Worm (Caenorhabditis elegans): ENCODE data around the gene chtl-1.

- TF ChIP-seq dpl-1 (GFP tag; optimal IDR thresholded peaks at IDR 0.05) (no peak), pag-3 (tag; optimal IDR thresholded peaks at IDR 0.05; ENCODE audit: borderline replicate concordance, insufficient read depth) (peak; percentile 61), fkh-8 (tag; optimal IDR thresholded peaks at IDR 0.05) (no peak), nhr-76 (tag; optimal IDR thresholded peaks at IDR 0.05) (no peak), efl-1 (optimal IDR thresholded peaks at IDR 0.05) (no peak), efl-1 (GFP tag; optimal IDR thresholded peaks at IDR 0.05 in 1 of 2) (no peak), blmp-1 (tag; optimal IDR thresholded peaks at IDR 0.05) (no peak), Y116A8C.19 (tag; optimal IDR thresholded peaks at IDR 0.05; ENCODE audit: borderline replicate concordance) (no peak), lin-13 (GFP tag; optimal IDR thresholded peaks at IDR 0.05) (no peak), nhr-11 (tag; optimal IDR thresholded peaks at IDR 0.05) (no peak), mdl-1 (tag; optimal IDR thresholded peaks at IDR 0.05) (no peak), unc-62 (GFP tag; optimal IDR thresholded peaks at IDR 0.05) (no peak)
Observed at ce11 chrX:5348529-5349148, 15.5 kb downstream of the chtl-1 start, which contains the start of gene syx-3.
